Worm (Caenorhabditis elegans) whole organism, mixed stage, embryonic: ENCODE data around the gene smg-8.

ENCODE experiments used
- ceh-83 ChIP-seq: fragments of 200-800 bp; sonication (Bioruptor generic); optimal IDR thresholded peaks from 2 replicates; lab custom pipeline; 2018; ENCODE audit warnings: mild to moderate bottlenecking, missing genetic modification characterization, missing compliant biosample characterization
- unc-62 ChIP-seq: fragments of 150-350 bp; optimal IDR thresholded peaks from 2 replicates; lab custom pipeline; 2014; ENCODE audit warnings: missing biosample characterization, missing genetic modification reagents, missing genetic modification characterization

DNA sequence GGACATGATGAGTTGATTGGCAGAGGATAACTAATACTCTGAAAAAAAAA is 53.0 kb downstream of the smg-8 start, which contains the start of gene cysl-2:
- TF ChIP-seq unc-62 (GFP tag; lab: Kevin White, UChicago) (no peak), ceh-83 (no peak)
